Worm (Caenorhabditis elegans): ENCODE data around the gene hdl-1.

Gene hdl-1

ce11 chrIV:11928388-11928787 lies 21.2 kb downstream of the hdl-1 start (continued):
- TF ChIP-seq pbrm-1 (GFP tag; IDR thresholded peaks at IDR 0.05) (peak; percentile 78), B0336.3 (GFP tag; IDR thresholded peaks at IDR 0.05) (no peak), B0019.2 (GFP tag; conservative IDR thresholded peaks at IDR 0.05) (no peak), bed-1 (GFP tag; IDR thresholded peaks at IDR 0.05) (no peak), tbx-9 (tag; optimal IDR thresholded peaks at IDR 0.05; ENCODE audit: borderline replicate concordance) (no peak), rpc-1 (optimal IDR thresholded peaks at IDR 0.05) (peak; percentile 64), rpc-1 (tag; optimal IDR thresholded peaks at IDR 0.05) (peak; percentile 78), ztf-6 (GFP tag; IDR thresholded peaks at IDR 0.05) (0 out of 2 replicates have a peak, but pooled peaks have one; percentile 38), lin-54 (GFP tag; optimal IDR thresholded peaks at IDR 0.05) (peak; percentile 57), egl-44 (GFP tag; IDR thresholded peaks at IDR 0.05) (no peak), mxl-1 (tag; optimal IDR thresholded peaks at IDR 0.05) (no peak), lin-35 (GFP tag; optimal IDR thresholded peaks at IDR 0.05) (no peak), lsy-27 (tag; optimal IDR thresholded peaks at IDR 0.05; ENCODE audit: borderline replicate concordance, insufficient read depth) (no peak), K11D2.4 (GFP tag; IDR thresholded peaks at IDR 0.05) (no peak), sea-2 (GFP tag; IDR thresholded peaks at IDR 0.05) (no peak), attf-5 (GFP tag; optimal IDR thresholded peaks at IDR 0.05) (peak; percentile 38), ets-4 (GFP tag; optimal IDR thresholded peaks at IDR 0.05) (no peak), F49E8.2 (tag; optimal IDR thresholded peaks at IDR 0.05; ENCODE audit: insufficient read depth) (peak; percentile 1), madf-10 (tag; optimal IDR thresholded peaks at IDR 0.05) (peak; percentile 12), egl-18 (GFP tag; IDR thresholded peaks at IDR 0.05) (no peak), snpc-1.3 (tag; optimal IDR thresholded peaks at IDR 0.05; ENCODE audit: insufficient read depth) (peak; percentile 28), F23B12.7 (tag; optimal IDR thresholded peaks at IDR 0.05; ENCODE audit: insufficient read depth) (peak; percentile 63), ceh-79 (tag; optimal IDR thresholded peaks at IDR 0.05) (no peak), ceh-27 (GFP tag; optimal IDR thresholded peaks at IDR 0.05) (peak; percentile 58), sptf-2 (GFP tag; optimal IDR thresholded peaks at IDR 0.05) (no peak), attf-3 (GFP tag; conservative IDR thresholded peaks at IDR 0.05) (no peak), ccch-3 (GFP tag; optimal IDR thresholded peaks at IDR 0.05) (no peak), cebp-1 (GFP tag; IDR thresholded peaks at IDR 0.05) (no peak), cebp-1 (tag; optimal IDR thresholded peaks at IDR 0.05) (no peak), Y53G8AR.9 (GFP tag; conservative IDR thresholded peaks at IDR 0.05) (peak; percentile 63; the same call in 1 of the 2 replicates), ceh-40 (GFP tag; IDR thresholded peaks at IDR 0.05) (no peak), die-1 (tag; optimal IDR thresholded peaks at IDR 0.05) (peak; percentile 63), nhr-179 (tag; optimal IDR thresholded peaks at IDR 0.05) (no peak), him-1 (tag; optimal IDR thresholded peaks at IDR 0.05) (peak; percentile 90), tlf-1 (GFP tag; optimal IDR thresholded peaks at IDR 0.05) (no peak), atf-7 (tag; optimal IDR thresholded peaks at IDR 0.05) (no peak), ceh-91 (GFP tag; IDR thresholded peaks at IDR 0.05) (no peak), chd-7 (tag; optimal IDR thresholded peaks at IDR 0.05) (no peak), F57C9.4 (tag; optimal IDR thresholded peaks at IDR 0.05) (no peak), hlh-12 (tag; optimal IDR thresholded peaks at IDR 0.05) (no peak), T07F8.4 (tag; optimal IDR thresholded peaks at IDR 0.05) (no peak), Y53F4B.3 (GFP tag; IDR thresholded peaks at IDR 0.05) (no peak), athp-1 (tag; optimal IDR thresholded peaks at IDR 0.05) (peak; percentile 16), bed-2 (GFP tag; IDR thresholded peaks at IDR 0.05) (no peak), C06A6.2 (GFP tag; conservative IDR thresholded peaks at IDR 0.05) (no peak), hsf-1 (GFP tag; IDR thresholded peaks at IDR 0.05) (no peak), F37B4.10 (GFP tag; IDR thresholded peaks at IDR 0.05) (no peak), snpc-4 (GFP tag; optimal IDR thresholded peaks at IDR 0.05) (peak; percentile 28), snpc-4 (tag; optimal IDR thresholded peaks at IDR 0.05) (peak in 3 of 4 experiments; percentile 29 to 75 (median 58)), F55B11.4 (tag; optimal IDR thresholded peaks at IDR 0.05; ENCODE audit: borderline replicate concordance, insufficient read depth) (no peak)

All from whole organism, young adult.